Fruit fly (Drosophila melanogaster) whole organism, prepupa: ENCODE data around the gene CG15258.

Source experiments
- CG7368 ChIP-seq: fragments of 200-800 bp; sonication (Bioruptor generic); optimal IDR thresholded peaks from 3 replicates; lab custom pipeline; 2016; ENCODE audit warnings: missing biosample characterization, missing genetic modification characterization
- CG9139 ChIP-seq: fragments of 200-800 bp; sonication (Bioruptor generic); optimal IDR thresholded peaks from 3 replicates; lab custom pipeline; 2017; ENCODE audit warnings: missing biosample characterization, mild to moderate bottlenecking, missing genetic modification characterization
- Eip78C ChIP-seq: fragments of 200-800 bp; sonication (Bioruptor generic); peaks from one replicate; lab custom pipeline; 2016; ENCODE audit warnings: missing biosample characterization, missing genetic modification characterization
- Hr38 ChIP-seq: sonication (Bioruptor generic); optimal IDR thresholded peaks from 2 replicates; lab custom pipeline; 2016; ENCODE audit warnings: missing biosample characterization, missing genetic modification characterization
- Hr39 ChIP-seq: fragments of 200-800 bp; sonication (Bioruptor generic); optimal IDR thresholded peaks from 2 replicates; lab custom pipeline; 2016; ENCODE audit warnings: missing biosample characterization, missing genetic modification characterization
- Lpt ChIP-seq: fragments of 200-800 bp; sonication (Bioruptor generic); optimal IDR thresholded peaks from 3 replicates; lab custom pipeline; 2016; ENCODE audit warnings: missing biosample characterization, missing genetic modification characterization
- fd85E ChIP-seq: fragments of 200-800 bp; sonication (Bioruptor generic); optimal IDR thresholded peaks from 3 replicates; lab custom pipeline; 2016; ENCODE audit warnings: missing biosample characterization, missing genetic modification characterization
- ss ChIP-seq, 2 experiments: fragments of 200-800 bp; sonication (Bioruptor generic); optimal IDR thresholded peaks; 2 replicates in 1 of 2; 3 replicates in 1 of 2; lab custom pipeline; 2017 to 2018; ENCODE audit warnings: mild to moderate bottlenecking in 2 of 2, missing biosample characterization in 2 of 2, missing genetic modification characterization in 2 of 2, moderate library complexity in 1 of 2
- topi ChIP-seq: fragments of 200-800 bp; sonication (Bioruptor generic); optimal IDR thresholded peaks from 3 replicates; lab custom pipeline; 2016; ENCODE audit warnings: missing biosample characterization, missing genetic modification characterization
- vri ChIP-seq: fragments of 200-800 bp; sonication (Bioruptor generic); optimal IDR thresholded peaks from 3 replicates; lab custom pipeline; 2016; ENCODE audit warnings: missing biosample characterization, mild to moderate bottlenecking, missing genetic modification characterization

dm6 chr2L:15404540-15404939 is 43.1 kb upstream of the CG15258 start:
- TF ChIP-seq topi (GFP tag; lab: Kevin White, UChicago): no peak
- no peak for TF ChIP-seq Lpt (GFP tag; lab: Kevin White, UChicago)
- no peak for TF ChIP-seq CG9139
- TF ChIP-seq Hr38 (GFP tag; lab: Kevin White, UChicago): no peak
- no peak for TF ChIP-seq CG7368 (GFP tag; lab: Kevin White, UChicago)
- TF ChIP-seq vri: no peak
- no peak for TF ChIP-seq Hr39 (GFP tag; lab: Kevin White, UChicago)
- no peak for TF ChIP-seq fd85E (GFP tag; lab: Kevin White, UChicago)
- TF ChIP-seq Eip78C (GFP tag; lab: Kevin White, UChicago): peak; percentile 75
- no peak for TF ChIP-seq ss (GFP tag; optimal IDR thresholded peaks at IDR 0.05; lab: Kevin White, UChicago)
